Fruit fly (Drosophila melanogaster): ENCODE results near the gene CG6333.

CG6333 gene

dm6 chr3L:17493807-17494404 is 7.9 kb upstream of the CG6333 start (continued):
- TF ChIP-seq Dp (GFP tag; optimal IDR thresholded peaks at IDR 0.05) (no peak), CG2712 (tag; optimal IDR thresholded peaks at IDR 0.05) (no peak), CG15601 (tag; optimal IDR thresholded peaks at IDR 0.05) (no peak), NfI (GFP tag; optimal IDR thresholded peaks at IDR 0.05) (no peak), E2f1 (GFP tag; IDR thresholded peaks at IDR 0.05) (no peak), cg (GFP tag; optimal IDR thresholded peaks at IDR 0.05) (peak; percentile 52), CG6683 (GFP tag; optimal IDR thresholded peaks at IDR 0.05) (no peak), seq (GFP tag; IDR thresholded peaks at IDR 0.05) (no peak), TFAM (GFP tag; optimal IDR thresholded peaks at IDR 0.05) (no peak), Hr39 (optimal IDR thresholded peaks at IDR 0.05) (no peak), trh (GFP tag; optimal IDR thresholded peaks at IDR 0.05) (no peak), CG17361 (GFP tag; IDR thresholded peaks at IDR 0.05) (no peak), gem (tag; optimal IDR thresholded peaks at IDR 0.05) (no peak), CG18476 (GFP tag; optimal IDR thresholded peaks at IDR 0.05) (no peak), CG12769 (tag; optimal IDR thresholded peaks at IDR 0.05) (peak; percentile 3), CG13424 (tag; optimal IDR thresholded peaks at IDR 0.05) (no peak), Bteb2 (GFP tag; optimal IDR thresholded peaks at IDR 0.05) (no peak), ind (GFP tag; optimal IDR thresholded peaks at IDR 0.05) (no peak), bowl (GFP tag; IDR thresholded peaks at IDR 0.05) (no peak), abd-A (tag; optimal IDR thresholded peaks at IDR 0.05) (peak; percentile 73), Hey (tag; optimal IDR thresholded peaks at IDR 0.05) (no peak), CG5953 (GFP tag; IDR thresholded peaks at IDR 0.05) (no peak), CG6272 (GFP tag; IDR thresholded peaks at IDR 0.05) (no peak), CG2199 (GFP tag; IDR thresholded peaks at IDR 0.05) (peak; percentile 75; the same call in 1 of the 3 replicates), Antp (GFP tag; optimal IDR thresholded peaks at IDR 0.05) (no peak), HLH54F (GFP tag; optimal IDR thresholded peaks at IDR 0.05) (no peak), hkb (optimal IDR thresholded peaks at IDR 0.05) (no peak), hkb (GFP tag; IDR thresholded peaks at IDR 0.05) (no peak), HmgZ (tag; optimal IDR thresholded peaks at IDR 0.05) (no peak), kni (GFP tag; optimal IDR thresholded peaks at IDR 0.05) (peak; percentile 37), CG11504 (tag; optimal IDR thresholded peaks at IDR 0.05) (no peak), CG3281 (GFP tag; optimal IDR thresholded peaks at IDR 0.05) (no peak), CG3726 (GFP tag; IDR thresholded peaks at IDR 0.05) (no peak), CG5245 (GFP tag; optimal IDR thresholded peaks at IDR 0.05) (no peak), bigmax (GFP tag; optimal IDR thresholded peaks at IDR 0.05) (no peak), vvl (GFP tag; IDR thresholded peaks at IDR 0.05) (no peak), ap (GFP tag; IDR thresholded peaks at IDR 0.05) (no peak), Abd-B (GFP tag; optimal IDR thresholded peaks at IDR 0.05) (no peak), CG7963 (GFP tag; IDR thresholded peaks at IDR 0.05; ENCODE audit: partially characterized antibody) (no peak), CG10321 (GFP tag; IDR thresholded peaks at IDR 0.05) (no peak), CG17568 (GFP tag; optimal IDR thresholded peaks at IDR 0.05) (no peak), CG12155 (GFP tag; optimal IDR thresholded peaks at IDR 0.05) (no peak), knrl (GFP tag; IDR thresholded peaks at IDR 0.05; ENCODE audit: partially characterized antibody) (no peak), CG4282 (GFP tag; optimal IDR thresholded peaks at IDR 0.05) (no peak), CG8944 (GFP tag; optimal IDR thresholded peaks at IDR 0.05) (no peak), Nf-YC (tag; optimal IDR thresholded peaks at IDR 0.05) (no peak), Dll (GFP tag; IDR thresholded peaks at IDR 0.05; ENCODE audit: partially characterized antibody) (no peak), Atf3 (GFP tag; optimal IDR thresholded peaks at IDR 0.05) (no peak), HmgD (GFP tag; optimal IDR thresholded peaks at IDR 0.05) (no peak), exex (tag; optimal IDR thresholded peaks at IDR 0.05) (peak; percentile 46), zf30C (GFP tag; optimal IDR thresholded peaks at IDR 0.05) (no peak), Xrp1 (GFP tag; IDR thresholded peaks at IDR 0.05) (no peak)

Data from whole organism, embryonic.